Worm (Caenorhabditis elegans): Measurements from ENCODE around the gene arrd-12.

The arrd-12 gene

DNA sequence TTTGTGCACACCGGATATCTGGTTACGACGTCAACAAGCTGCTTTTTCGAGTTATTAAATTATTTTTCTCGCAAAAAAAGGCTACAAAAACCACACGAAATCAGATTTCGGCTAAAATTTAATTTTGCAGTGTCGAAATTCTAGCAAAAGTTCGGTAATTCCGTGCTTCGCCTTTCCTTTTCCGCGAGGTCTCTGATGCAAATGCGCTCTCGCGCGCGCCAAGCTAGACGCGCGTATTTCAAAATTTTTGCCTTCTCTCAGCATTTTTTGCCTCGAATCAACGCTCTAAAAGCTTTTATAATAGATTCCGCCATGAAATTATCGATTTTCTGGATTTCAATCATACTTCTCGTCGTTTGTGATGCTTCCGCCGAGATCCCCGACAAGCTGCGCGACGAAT is 43.3 kb upstream of the arrd-12 start, which contains the start of gene Y54G9A.5 (continued):
- TF ChIP-seq cey-2 (tag; optimal IDR thresholded peaks at IDR 0.05; ENCODE audit: borderline replicate concordance, insufficient read depth) (no peak), F10B5.3 (tag; optimal IDR thresholded peaks at IDR 0.05) (no peak), Y5F2A.4 (GFP tag; optimal IDR thresholded peaks at IDR 0.05) (no peak), mdt-29 (GFP tag; IDR thresholded peaks at IDR 0.05) (no peak), dve-1 (tag; optimal IDR thresholded peaks at IDR 0.05; ENCODE audit: insufficient read depth) (no peak), F26F4.8 (GFP tag; conservative IDR thresholded peaks at IDR 0.05) (no peak), lin-1 (GFP tag; IDR thresholded peaks at IDR 0.05) (no peak), nhr-6 (tag; optimal IDR thresholded peaks at IDR 0.05) (no peak), ZK337.2 (GFP tag; IDR thresholded peaks at IDR 0.05) (0 out of 2 replicates have a peak, but pooled peaks have one; percentile 37), vab-7 (GFP tag; IDR thresholded peaks at IDR 0.05) (0 out of 2 replicates have a peak, but pooled peaks have one; percentile 27), nhr-76 (tag; optimal IDR thresholded peaks at IDR 0.05) (no peak), lin-29 (GFP tag; IDR thresholded peaks at IDR 0.05) (no peak), aly-2 (tag; optimal IDR thresholded peaks at IDR 0.05) (no peak), zfp-3 (GFP tag; conservative IDR thresholded peaks at IDR 0.05) (no peak), fos-1 (tag; optimal IDR thresholded peaks at IDR 0.05) (no peak), mes-2 (tag; optimal IDR thresholded peaks at IDR 0.05; ENCODE audit: poor library complexity, severe bottlenecking) (peak; percentile 39), daf-8 (GFP tag; IDR thresholded peaks at IDR 0.05) (no peak), tag-97 (GFP tag; IDR thresholded peaks at IDR 0.05) (no peak)

- TF ChIP-seq lin-38 (GFP tag; IDR thresholded peaks at IDR 0.05) = peak; percentile 44; the same call in 1 of the 2 replicates
- no peak for TF ChIP-seq nhr-25 (tag; optimal IDR thresholded peaks at IDR 0.05; ENCODE audit: borderline replicate concordance, insufficient read depth)
Measured at ce11 chrII:13723754-13724153, 42.3 kb upstream of the arrd-12 start.

DNA sequence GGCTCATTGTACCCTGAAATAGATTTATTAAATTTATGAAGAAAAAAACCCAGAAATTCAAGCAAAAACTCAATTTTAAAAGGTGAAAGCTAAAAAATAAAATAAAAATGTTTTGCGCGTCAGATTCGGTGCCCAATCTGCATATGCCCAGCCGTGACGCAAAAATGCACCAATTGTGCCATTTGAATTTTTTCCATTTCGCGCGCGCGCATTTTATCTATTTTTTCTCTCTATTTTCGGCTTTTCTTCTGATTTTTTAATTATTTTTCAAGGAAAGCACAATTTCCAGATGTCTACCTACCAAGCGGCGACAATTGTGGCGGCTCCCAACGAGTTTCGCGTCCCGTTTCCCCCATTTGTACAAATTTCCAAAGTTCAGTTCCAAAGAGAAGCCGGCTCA is 40.3 kb upstream of the arrd-12 start, which contains the start of the genes Y54G9A.7 and bub-3:
Y54G9A.7 (minus strand) TSS at position 7 of the 400 bp plus-strand sequence.
bub-3 (plus strand) TSS at position 270 of the 400 bp plus-strand sequence.
- TF ChIP-seq fos-1 (tag; optimal IDR thresholded peaks at IDR 0.05) = no peak
- TF ChIP-seq aha-1 (tag) = peak; percentile 71
- TF ChIP-seq spr-3 (GFP tag; optimal IDR thresholded peaks at IDR 0.05) = no peak
- peak; percentile 52 for TF ChIP-seq dpl-1 (GFP tag; optimal IDR thresholded peaks at IDR 0.05)
- peak; percentile 25 for TF ChIP-seq unc-130 (GFP tag; optimal IDR thresholded peaks at IDR 0.05)
- TF ChIP-seq lin-38 (GFP tag; IDR thresholded peaks at IDR 0.05) = peak; percentile 67
- peak; percentile 53 for TF ChIP-seq mes-2 (tag; optimal IDR thresholded peaks at IDR 0.05; ENCODE audit: poor library complexity, severe bottlenecking)
- peak in 1 of 2 experiments; percentile 31 for TF ChIP-seq lsy-2 (tag; optimal IDR thresholded peaks at IDR 0.05)

ce11 chrII:13729416-13729815 is 36.6 kb upstream of the arrd-12 start, which contains the start of gene Y54G9A.9:
Gene Y54G9A.9, plus strand, starts transcription at chrII:13729716.
- TF ChIP-seq dmd-9 (GFP tag; IDR thresholded peaks at IDR 0.05) = no peak
- TF ChIP-seq D1046.2 (GFP tag; IDR thresholded peaks at IDR 0.05) = no peak
- TF ChIP-seq fkh-10 (GFP tag; optimal IDR thresholded peaks at IDR 0.05) = no peak
- TF ChIP-seq zfp-2 (tag; optimal IDR thresholded peaks at IDR 0.05) = no peak
- TF ChIP-seq aly-2 (tag; optimal IDR thresholded peaks at IDR 0.05) = no peak
- TF ChIP-seq mxl-2 (GFP tag; conservative IDR thresholded peaks at IDR 0.05) = no peak
- no peak for TF ChIP-seq Y75B8A.6 (GFP tag; IDR thresholded peaks at IDR 0.05)
- TF ChIP-seq php-3 (GFP tag; IDR thresholded peaks at IDR 0.05) = no peak
- no peak for TF ChIP-seq tra-1 (GFP tag; IDR thresholded peaks at IDR 0.05)
- no peak for TF ChIP-seq lin-13 (GFP tag; optimal IDR thresholded peaks at IDR 0.05)
- no peak for TF ChIP-seq lin-38 (GFP tag; IDR thresholded peaks at IDR 0.05)
- no peak for TF ChIP-seq gei-8 (GFP tag; optimal IDR thresholded peaks at IDR 0.05)
- no peak for TF ChIP-seq nhr-237 (tag; optimal IDR thresholded peaks at IDR 0.05)

Measured in whole organism, L4 larva.